Fruit fly (Drosophila melanogaster): ENCODE data around the gene Tim9a.

Gene Tim9a

DNA sequence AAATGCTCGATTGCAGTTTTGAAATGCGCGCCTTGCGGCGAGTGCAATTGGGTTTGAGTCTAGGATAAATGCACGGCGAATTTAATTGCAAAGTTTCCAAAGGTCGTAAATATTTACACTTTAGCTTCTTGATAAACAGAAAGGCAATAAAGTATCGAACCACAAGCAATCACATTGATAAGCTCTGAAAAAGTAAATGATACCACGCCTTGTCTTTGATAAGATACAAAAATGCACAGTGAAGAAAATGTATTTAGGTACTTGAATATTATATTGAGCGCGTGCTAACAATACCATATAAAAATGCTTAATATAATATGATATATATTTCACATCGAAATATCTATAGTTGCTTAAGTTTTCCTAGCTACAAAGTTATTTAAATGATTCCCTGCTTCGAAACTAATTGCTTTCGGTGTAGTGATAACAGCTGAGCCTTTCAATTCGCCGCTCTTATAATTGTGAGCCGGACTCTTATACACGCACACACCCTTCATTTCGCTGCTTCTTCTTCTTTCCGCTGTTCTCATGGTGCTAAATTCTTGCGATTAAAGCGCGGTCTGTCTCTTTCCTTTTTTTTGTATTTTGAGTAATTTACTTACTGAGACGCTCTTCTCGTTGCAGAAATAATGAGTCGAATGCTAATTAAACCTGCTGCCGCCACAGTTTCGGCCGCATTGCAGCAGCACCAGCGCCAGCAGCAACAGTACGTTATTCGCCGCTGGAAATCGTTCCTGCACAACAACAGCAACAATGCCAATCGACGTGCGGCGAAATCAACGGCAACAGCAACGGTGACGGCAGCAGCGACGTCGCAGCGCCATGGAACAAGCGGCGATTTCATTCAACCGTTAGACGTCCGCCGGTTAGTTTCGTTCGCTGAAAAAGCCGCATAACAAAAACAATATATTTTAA lies 11.5 kb upstream of the Tim9a start (continued):
- TF ChIP-seq sqz (GFP tag; optimal IDR thresholded peaks at IDR 0.05) (peak; percentile 68), CG7357 (GFP tag; IDR thresholded peaks at IDR 0.05) (peak; percentile 61; the same call in 1 of the 3 replicates), fd3F (GFP tag; optimal IDR thresholded peaks at IDR 0.05) (peak; percentile 74), ATbp (GFP tag; optimal IDR thresholded peaks at IDR 0.05) (peak; percentile 82), CG15479 (GFP tag; optimal IDR thresholded peaks at IDR 0.05) (peak; percentile 32), Sox100B (GFP tag; optimal IDR thresholded peaks at IDR 0.05) (peak; percentile 89), CG43689 (GFP tag; IDR thresholded peaks at IDR 0.05) (peak; percentile 71), sna (GFP tag; IDR thresholded peaks at IDR 0.05; ENCODE audit: partially characterized antibody) (no peak), ems (GFP tag; optimal IDR thresholded peaks at IDR 0.05) (peak; percentile 28), CG12104 (GFP tag; optimal IDR thresholded peaks at IDR 0.05) (peak; percentile 54), Ptx1 (GFP tag; IDR thresholded peaks at IDR 0.05) (peak; percentile 86), vnd (GFP tag; IDR thresholded peaks at IDR 0.05; ENCODE audit: partially characterized antibody) (no peak), CrebB (tag; optimal IDR thresholded peaks at IDR 0.05) (peak; percentile 71), CG17612 (GFP tag; IDR thresholded peaks at IDR 0.05) (peak; percentile 41; the same call in 1 of the 2 replicates), trem (tag; optimal IDR thresholded peaks at IDR 0.05) (peak; percentile 66), pb (GFP tag; optimal IDR thresholded peaks at IDR 0.05) (no peak)

DNA sequence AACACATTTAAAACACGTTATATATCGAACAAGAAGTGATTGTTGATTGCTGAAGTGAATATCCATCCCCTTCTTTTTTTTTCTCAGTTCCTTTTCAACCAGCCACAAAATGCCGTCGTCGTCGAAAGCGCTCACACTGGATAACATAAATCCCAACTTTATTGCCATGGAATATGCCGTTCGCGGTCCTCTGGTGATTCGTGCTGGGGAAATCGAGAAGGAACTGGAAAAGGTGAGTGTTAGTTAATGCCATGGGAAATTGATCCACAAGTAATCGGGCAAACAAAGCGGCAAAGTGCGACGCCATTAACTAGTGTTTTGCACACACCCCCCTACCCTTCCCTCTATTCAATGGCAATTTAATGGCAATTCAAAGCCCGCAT lies 10.9 kb upstream of the Tim9a start:
- TF ChIP-seq BEAF-32 (GFP tag; optimal IDR thresholded peaks at IDR 0.05) (no peak), sens (GFP tag) (peak; percentile 14), onecut (GFP tag; IDR thresholded peaks at IDR 0.05) (no peak), ci (GFP tag; IDR thresholded peaks at IDR 0.05) (0 out of 3 replicates have a peak, but pooled peaks have one; percentile 6), Adf1 (GFP tag; IDR thresholded peaks at IDR 0.05) (peak; percentile 35; the same call in 1 of the 2 replicates), rib (GFP tag; IDR thresholded peaks at IDR 0.05) (peak; percentile 38; the same call in 1 of the 2 replicates)

DNA sequence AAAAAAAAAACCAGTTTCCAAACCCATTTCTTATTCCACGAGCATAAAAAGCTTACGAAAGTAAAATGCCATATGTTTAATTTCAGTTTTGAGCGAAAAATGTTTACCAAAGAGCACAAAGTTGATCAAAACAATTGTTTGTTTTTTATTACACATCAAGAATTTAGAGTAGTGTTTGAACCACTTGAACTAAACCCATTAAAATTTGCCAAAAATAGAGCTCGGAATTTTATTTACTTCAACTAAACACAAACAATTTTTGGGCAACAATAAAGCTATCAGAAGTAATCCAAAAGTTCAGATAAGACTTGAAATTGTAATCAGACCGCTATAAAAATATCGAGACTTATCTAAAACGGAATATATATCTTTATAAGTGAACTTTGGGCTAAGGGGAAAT lies 10.0 kb upstream of the Tim9a start:
- TF ChIP-seq zf30C (GFP tag; optimal IDR thresholded peaks at IDR 0.05) (no peak), eve (GFP tag; optimal IDR thresholded peaks at IDR 0.05) (peak in 1 of 2 experiments; percentile 69), Six4 (GFP tag; optimal IDR thresholded peaks at IDR 0.05) (no peak), sd (tag; optimal IDR thresholded peaks at IDR 0.05) (peak; percentile 16), exex (tag; optimal IDR thresholded peaks at IDR 0.05) (peak; percentile 4), CG2678 (tag; optimal IDR thresholded peaks at IDR 0.05) (peak; percentile 14)

DNA sequence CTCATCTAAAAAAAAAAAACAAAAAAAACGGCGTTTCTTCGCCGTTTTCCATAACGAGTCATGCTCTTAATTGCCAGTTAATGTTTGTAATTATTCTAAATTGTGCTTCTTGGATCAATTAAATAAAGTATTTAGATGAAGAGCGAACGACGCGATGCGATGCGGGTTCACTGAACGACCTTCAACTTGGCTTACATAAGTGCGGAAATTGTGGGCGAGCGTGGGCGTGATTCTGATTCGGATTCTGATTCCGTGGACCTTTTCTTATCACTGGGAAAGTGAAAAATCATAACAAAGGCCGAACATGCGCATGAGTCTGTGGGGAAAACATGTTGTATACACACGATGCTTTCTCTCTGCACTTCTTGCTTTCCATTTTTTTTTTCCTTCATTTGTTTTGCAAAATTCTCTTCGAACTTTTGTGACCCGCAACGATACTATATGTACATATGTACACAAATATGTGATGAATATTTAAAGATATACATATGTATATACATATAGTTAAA lies 9.5 kb upstream of the Tim9a start:
- TF ChIP-seq ewg (GFP tag; optimal IDR thresholded peaks at IDR 0.05) (peak; percentile 51), sr (GFP tag; IDR thresholded peaks at IDR 0.05) (no peak), Xrp1 (GFP tag; IDR thresholded peaks at IDR 0.05) (no peak), ken (GFP tag; IDR thresholded peaks at IDR 0.05) (no peak), Pdp1 (GFP tag; optimal IDR thresholded peaks at IDR 0.05) (peak in 1 of 2 experiments; percentile 62), Bgb (GFP tag; IDR thresholded peaks at IDR 0.05; ENCODE audit: partially characterized antibody) (no peak), ara (GFP tag; IDR thresholded peaks at IDR 0.05) (no peak), CG10462 (GFP tag; optimal IDR thresholded peaks at IDR 0.05) (no peak)
